Fruit fly (Drosophila melanogaster): ENCODE measurements around the gene sd.

Gene sd

dm6 chrX:15866799-15867412 lies 62.7 kb downstream of the sd start (continued):
- TF ChIP-seq pzg (GFP tag; optimal IDR thresholded peaks at IDR 0.05) (peak; percentile 27), CG14710 (tag; optimal IDR thresholded peaks at IDR 0.05) (peak; percentile 14), Dref (GFP tag; IDR thresholded peaks at IDR 0.05) (peak; percentile 57), CG4820 (GFP tag; optimal IDR thresholded peaks at IDR 0.05) (no peak), sens (GFP tag) (peak; percentile 8), unc-4 (GFP tag; IDR thresholded peaks at IDR 0.05; ENCODE audit: partially characterized antibody) (0 out of 2 replicates have a peak, but pooled peaks have one; percentile 41), CG15696 (tag; optimal IDR thresholded peaks at IDR 0.05) (no peak), CG2116 (GFP tag; optimal IDR thresholded peaks at IDR 0.05) (peak; percentile 97), Ets97D (GFP tag; optimal IDR thresholded peaks at IDR 0.05) (peak; percentile 35), CG13287 (GFP tag; IDR thresholded peaks at IDR 0.05; ENCODE audit: partially characterized antibody) (peak; percentile 42; the same call in 1 of the 2 replicates), bbx (GFP tag; IDR thresholded peaks at IDR 0.05; ENCODE audit: partially characterized antibody) (peak; percentile 55; the same call in 1 of the 2 replicates), HLH4C (GFP tag; IDR thresholded peaks at IDR 0.05; ENCODE audit: partially characterized antibody) (peak; percentile 49; the same call in 1 of the 3 replicates), Scr (GFP tag; IDR thresholded peaks at IDR 0.05; ENCODE audit: partially characterized antibody) (peak; percentile 50), CG30020 (tag; optimal IDR thresholded peaks at IDR 0.05) (peak; percentile 62)

dm6 chrX:15867863-15868262 lies 63.7 kb downstream of the sd start, which contains the start of gene Gapdh2:
Gapdh2 (plus strand) TSS chrX:15868145.
- peak; percentile 98 for TF ChIP-seq CG13775 (GFP tag; optimal IDR thresholded peaks at IDR 0.05)
- peak; percentile 82 for TF ChIP-seq bigmax (GFP tag; optimal IDR thresholded peaks at IDR 0.05)
- peak; percentile 99 for TF ChIP-seq sens-2 (GFP tag; IDR thresholded peaks at IDR 0.05)
- peak; percentile 88 for TF ChIP-seq pnt (GFP tag; optimal IDR thresholded peaks at IDR 0.05)
- no peak for TF ChIP-seq dan (GFP tag; IDR thresholded peaks at IDR 0.05)
- TF ChIP-seq Trl (optimal IDR thresholded peaks at IDR 0.05): peak; percentile 35 to 79
- peak; percentile 95 for TF ChIP-seq Trl (GFP tag; optimal IDR thresholded peaks at IDR 0.05)
- peak; percentile 97 for TF ChIP-seq mam (GFP tag; optimal IDR thresholded peaks at IDR 0.05)
- peak; percentile 100 for TF ChIP-seq CG34376 (GFP tag; optimal IDR thresholded peaks at IDR 0.05)
- TF ChIP-seq gem (tag; optimal IDR thresholded peaks at IDR 0.05): peak; percentile 99
- peak; percentile 94 for TF ChIP-seq tx (GFP tag; optimal IDR thresholded peaks at IDR 0.05)
- peak; percentile 100 for TF ChIP-seq Fer1 (GFP tag; optimal IDR thresholded peaks at IDR 0.05)
- TF ChIP-seq az2 (GFP tag; optimal IDR thresholded peaks at IDR 0.05): peak; percentile 99
- TF ChIP-seq CG13296 (GFP tag; optimal IDR thresholded peaks at IDR 0.05): peak; percentile 100
- peak; percentile 99 for TF ChIP-seq stc (GFP tag; IDR thresholded peaks at IDR 0.05)
- TF ChIP-seq Bgb (GFP tag; IDR thresholded peaks at IDR 0.05; ENCODE audit: partially characterized antibody): 0 out of 2 replicates have a peak, but pooled peaks have one; percentile 9
- TF ChIP-seq sc (optimal IDR thresholded peaks at IDR 0.05): no peak
- TF ChIP-seq sc (GFP tag; optimal IDR thresholded peaks at IDR 0.05): peak; percentile 96
- peak; percentile 22 for TF ChIP-seq gfzf (GFP tag; optimal IDR thresholded peaks at IDR 0.05)
- peak; percentile 97 for TF ChIP-seq ewg (GFP tag; optimal IDR thresholded peaks at IDR 0.05)
- TF ChIP-seq CkIIα-i1 (GFP tag; IDR thresholded peaks at IDR 0.05): peak; percentile 95
- no peak; the same call in 1 of the 2 replicates for TF ChIP-seq Doc2 (GFP tag; IDR thresholded peaks at IDR 0.05)
- peak; percentile 95 for TF ChIP-seq jing (GFP tag; optimal IDR thresholded peaks at IDR 0.05)
- TF ChIP-seq CG12104 (GFP tag; optimal IDR thresholded peaks at IDR 0.05): peak; percentile 99
- no peak; the same call in 2 of the 3 replicates for TF ChIP-seq Optix (GFP tag; IDR thresholded peaks at IDR 0.05)
- no peak for TF ChIP-seq tna (GFP tag; IDR thresholded peaks at IDR 0.05; ENCODE audit: partially characterized antibody)
- TF ChIP-seq zfh1 (GFP tag; IDR thresholded peaks at IDR 0.05): peak; percentile 98
- peak; percentile 91 for TF ChIP-seq ssp (GFP tag; IDR thresholded peaks at IDR 0.05)
- TF ChIP-seq CG18619 (GFP tag; optimal IDR thresholded peaks at IDR 0.05): peak; percentile 99
- TF ChIP-seq hth (optimal IDR thresholded peaks at IDR 0.05): no peak
- TF ChIP-seq Rx (GFP tag; IDR thresholded peaks at IDR 0.05): peak; percentile 97
- peak; percentile 97 for TF ChIP-seq tio (GFP tag; optimal IDR thresholded peaks at IDR 0.05)
- TF ChIP-seq ATbp (GFP tag; optimal IDR thresholded peaks at IDR 0.05): peak; percentile 100
- TF ChIP-seq CG4282 (GFP tag; optimal IDR thresholded peaks at IDR 0.05): peak; percentile 86
- peak; percentile 90 for TF ChIP-seq NC2α (GFP tag; optimal IDR thresholded peaks at IDR 0.05)
- peak; percentile 100 for TF ChIP-seq ERR (GFP tag; optimal IDR thresholded peaks at IDR 0.05)
